Worm (Caenorhabditis elegans) whole organism, L4 larva: ENCODE data around the gene cyp-31A3.

Experiments used
- F44E2.7 ChIP-seq: fragments of 200-800 bp; sonication (Bioruptor generic); IDR thresholded peaks from 2 replicates; pipeline ENCODE4 v2.1.2; 2022; ENCODE audit warnings: missing genetic modification characterization, missing compliant biosample characterization
- T20F7.1 ChIP-seq: fragments of 200-800 bp; sonication (Bioruptor generic); optimal IDR thresholded peaks from 2 replicates; lab custom pipeline; 2018; ENCODE audit warnings: mild to moderate bottlenecking, missing genetic modification characterization, missing compliant biosample characterization
- ama-1 ChIP-seq: fragments of 150-350 bp; optimal IDR thresholded peaks from 2 replicates; lab custom pipeline; 2014; ENCODE audit warnings: inconsistent platforms, mixed read lengths
- dpl-1 ChIP-seq: fragments of 150-350 bp; optimal IDR thresholded peaks from 2 replicates; lab custom pipeline; 2014; ENCODE audit warnings: missing biosample characterization, missing genetic modification reagents, missing genetic modification characterization
- hlh-11 ChIP-seq: fragments of 200-800 bp; sonication (Bioruptor generic); optimal IDR thresholded peaks from 2 replicates; lab custom pipeline; 2018; ENCODE audit warnings: mild to moderate bottlenecking, missing genetic modification characterization, missing compliant biosample characterization
- lin-13 ChIP-seq: fragments of 150-350 bp; optimal IDR thresholded peaks from 2 replicates; lab custom pipeline; 2014; ENCODE audit warnings: missing biosample characterization, missing genetic modification reagents, missing genetic modification characterization
- lin-39 ChIP-seq: fragments of 150-350 bp; optimal IDR thresholded peaks from 2 replicates; lab custom pipeline; 2014; ENCODE audit warnings: missing biosample characterization, missing genetic modification reagents, missing genetic modification characterization
- mep-1 ChIP-seq: fragments of 150-350 bp; sonication (generic microtip); optimal IDR thresholded peaks from 3 replicates; lab custom pipeline; 2014; ENCODE audit warnings: missing biosample characterization, missing genetic modification characterization
- nhr-11 ChIP-seq: fragments of 150-350 bp; optimal IDR thresholded peaks from 2 replicates; lab custom pipeline; 2014; ENCODE audit warnings: missing biosample characterization, missing genetic modification characterization
- nhr-6 ChIP-seq: fragments of 150-350 bp; optimal IDR thresholded peaks from 2 replicates; lab custom pipeline; 2014; ENCODE audit warnings: missing biosample characterization, missing genetic modification characterization
- zag-1 ChIP-seq: fragments of 150-350 bp; optimal IDR thresholded peaks from 2 replicates; lab custom pipeline; 2014; ENCODE audit warnings: missing biosample characterization, missing genetic modification characterization

- no peak for TF ChIP-seq dpl-1
- no peak for TF ChIP-seq mep-1 (tag; lab: Kevin White, UChicago)
- no peak for TF ChIP-seq zag-1 (tag; lab: Kevin White, UChicago)
- no peak for TF ChIP-seq ama-1 (lab: Kevin White, UChicago)
- TF ChIP-seq lin-39 (tag; lab: Kevin White, UChicago): no peak
- TF ChIP-seq F44E2.7 (GFP tag; lab: Robert Waterston, UW): no peak
- TF ChIP-seq nhr-11 (tag; lab: Kevin White, UChicago): no peak
- no peak for TF ChIP-seq hlh-11 (tag; lab: Kevin White, UChicago)
- no peak for TF ChIP-seq lin-13
- TF ChIP-seq nhr-6: no peak
- no peak for TF ChIP-seq T20F7.1 (GFP tag; lab: Kevin White, UChicago)
Measured at ce11 chrIV:4776501-4776900, 15.7 kb downstream of the cyp-31A3 start.
